Fruit fly (Drosophila melanogaster) whole organism: ENCODE data around the gene CG33342.

Source experiments
- CG8478 ChIP-seq: fragments of >200 bp; optimal IDR thresholded peaks from 2 replicates; lab custom pipeline; 2018; ENCODE audit warnings: inconsistent platforms
- Dll ChIP-seq: fragments of >200 bp; optimal IDR thresholded peaks from 2 replicates; lab custom pipeline; 2017
- EcR ChIP-seq, 2 experiments: fragments of >200 bp; optimal IDR thresholded peaks; 2 replicates each; lab custom pipeline; 2017; ENCODE audit warnings: missing biosample characterization in 2 of 2, missing genetic modification characterization in 2 of 2, missing genetic modification reagents in 2 of 2
- pan ChIP-seq: fragments of >200 bp; optimal IDR thresholded peaks from 2 replicates; lab custom pipeline; 2017
- psq ChIP-seq: fragments of >200 bp; optimal IDR thresholded peaks from 2 replicates; lab custom pipeline; 2017
- usp ChIP-seq: fragments of >200 bp; optimal IDR thresholded peaks from 2 replicates; lab custom pipeline; 2017; ENCODE audit warnings: missing biosample characterization, missing genetic modification characterization, mixed read lengths

DNA sequence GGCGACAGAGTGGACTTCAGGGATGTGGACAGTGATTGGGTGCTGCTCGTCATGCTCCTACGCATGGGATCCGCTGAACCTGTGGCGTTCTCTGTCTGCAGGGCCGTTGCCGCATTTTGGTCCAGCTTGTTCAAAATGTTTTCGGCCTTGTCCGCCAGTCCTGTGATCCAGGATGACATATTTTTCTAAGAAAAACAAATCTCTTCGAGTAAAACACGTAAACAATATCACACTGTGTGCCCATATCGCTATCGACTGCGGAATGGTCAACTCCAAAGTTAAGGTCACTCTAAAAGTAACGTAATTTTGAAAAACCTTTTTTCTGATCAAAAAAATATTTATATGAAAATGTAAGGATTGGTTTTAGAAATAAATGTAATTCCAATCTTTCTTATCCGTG, 19.0 kb upstream of the CG33342 start, which contains the start of gene Golgin84:
- TF ChIP-seq pan, result no peak
- no peak for TF ChIP-seq usp (GFP tag; lab: Kevin White, UChicago)
- no peak for TF ChIP-seq Dll
- no peak for TF ChIP-seq psq (lab: Kevin White, UChicago)
- TF ChIP-seq EcR (GFP tag; optimal IDR thresholded peaks at IDR 0.05; lab: Kevin White, UChicago), result no peak
- TF ChIP-seq CG8478 (lab: Kevin White, UChicago), result no peak
